Fruit fly (Drosophila melanogaster) whole organism, embryonic: Measurements from ENCODE around the gene CG17230.

Source experiments
- Ada2b ChIP-seq: fragments of 200-800 bp; sonication (Bioruptor generic); IDR thresholded peaks from 2 replicates; pipeline ENCODE4 v1.3.6; 2022; ENCODE audit warnings: missing biosample characterization, missing genetic modification characterization
- Atf-2 ChIP-seq: fragments of 200-800 bp; sonication (Bioruptor generic); optimal IDR thresholded peaks from 2 replicates; lab custom pipeline; 2016; ENCODE audit warnings: missing biosample characterization, missing genetic modification characterization
- CG10267 ChIP-seq: fragments of 200-800 bp; sonication (Bioruptor generic); optimal IDR thresholded peaks from 2 replicates; lab custom pipeline; 2018; ENCODE audit warnings: missing biosample characterization, mild to moderate bottlenecking, missing genetic modification characterization, moderate library complexity
- CG14014 ChIP-seq: fragments of 200-800 bp; sonication (Bioruptor generic); IDR thresholded peaks from 2 replicates; pipeline ENCODE4 v1.3.6; 2022; ENCODE audit warnings: missing biosample characterization, missing genetic modification characterization
- CG14710 ChIP-seq: fragments of 200-800 bp; sonication (Bioruptor generic); optimal IDR thresholded peaks from 3 replicates; lab custom pipeline; 2019; ENCODE audit warnings: missing biosample characterization, mild to moderate bottlenecking, missing genetic modification characterization, moderate library complexity
- CG14965 ChIP-seq: fragments of 200-800 bp; sonication (Bioruptor generic); optimal IDR thresholded peaks from 2 replicates; lab custom pipeline; 2016; ENCODE audit warnings: missing biosample characterization, missing genetic modification characterization, borderline replicate concordance
- CG15514 ChIP-seq: fragments of 200-800 bp; sonication (Bioruptor generic); optimal IDR thresholded peaks from 3 replicates; lab custom pipeline; 2017; ENCODE audit warnings: missing biosample characterization, missing genetic modification characterization, mild to moderate bottlenecking, moderate library complexity, missing genetic modification reagents
- CG1647 ChIP-seq: fragments of 200-800 bp; sonication (Bioruptor generic); optimal IDR thresholded peaks from 3 replicates; lab custom pipeline; 2016; ENCODE audit warnings: missing biosample characterization, missing genetic modification characterization
- CG2889 ChIP-seq: fragments of 200-800 bp; sonication (Bioruptor generic); IDR thresholded peaks from 3 replicates; pipeline ENCODE4 v1.3.6; 2022; ENCODE audit warnings: missing biosample characterization, missing genetic modification characterization
- CG32532 ChIP-seq: fragments of 200-800 bp; sonication (Bioruptor generic); IDR thresholded peaks from 2 replicates; pipeline ENCODE4 v1.3.6; 2022; ENCODE audit warnings: missing biosample characterization, missing genetic modification characterization
- CG34422 ChIP-seq: fragments of 200-800 bp; sonication (Bioruptor generic); IDR thresholded peaks from 3 replicates; pipeline ENCODE4 v1.3.6; 2022; ENCODE audit warnings: missing biosample characterization, missing genetic modification characterization
- CG3847 ChIP-seq: fragments of 200-800 bp; sonication (Bioruptor generic); IDR thresholded peaks from 2 replicates; pipeline ENCODE4 v1.3.6; 2022; ENCODE audit warnings: missing biosample characterization, missing genetic modification characterization
- CG4424 ChIP-seq: fragments of 200-800 bp; sonication (Bioruptor generic); optimal IDR thresholded peaks from 3 replicates; lab custom pipeline; 2016; ENCODE audit warnings: missing biosample characterization, missing genetic modification characterization
- CG4854 ChIP-seq: fragments of 200-800 bp; sonication (Bioruptor generic); optimal IDR thresholded peaks from 2 replicates; lab custom pipeline; 2016; ENCODE audit warnings: missing biosample characterization, missing genetic modification characterization, inconsistent platforms
- CG6175 ChIP-seq: fragments of 200-800 bp; sonication (Bioruptor generic); IDR thresholded peaks from 3 replicates; pipeline ENCODE4 v1.3.6; 2022; ENCODE audit warnings: missing biosample characterization, missing genetic modification characterization
- CG6254 ChIP-seq: fragments of 200-800 bp; sonication (Bioruptor generic); optimal IDR thresholded peaks from 3 replicates; lab custom pipeline; 2017; ENCODE audit warnings: mild to moderate bottlenecking, missing biosample characterization, missing genetic modification reagents, missing genetic modification characterization
- CG8290 ChIP-seq, 3 experiments: fragments of 200-800 bp; sonication (Bioruptor generic); optimal IDR thresholded peaks; 2 replicates each; lab custom pipeline; 2016 to 2019; ENCODE audit warnings: missing biosample characterization in 3 of 3, missing genetic modification characterization in 3 of 3, mild to moderate bottlenecking in 2 of 3, moderate library complexity in 1 of 3
- CTCF ChIP-seq: fragments of 200-800 bp; sonication (Bioruptor generic); optimal IDR thresholded peaks from 2 replicates; lab custom pipeline; 2017; ENCODE audit warnings: missing biosample characterization, mild to moderate bottlenecking, missing genetic modification characterization, moderate library complexity
- D19A ChIP-seq: fragments of 200-800 bp; optimal IDR thresholded peaks from 3 replicates; lab custom pipeline; 2019; ENCODE audit warnings: missing biosample characterization, mild to moderate bottlenecking, missing genetic modification characterization, moderate library complexity
- Dip3 ChIP-seq: fragments of 200-800 bp; sonication (Bioruptor generic); optimal IDR thresholded peaks from 3 replicates; lab custom pipeline; 2016; ENCODE audit warnings: missing biosample characterization, missing genetic modification characterization
- Fer1 ChIP-seq: fragments of 200-800 bp; sonication (Bioruptor generic); optimal IDR thresholded peaks from 2 replicates; lab custom pipeline; 2017; ENCODE audit warnings: missing biosample characterization, mild to moderate bottlenecking, missing genetic modification characterization
- HLHmδ ChIP-seq: fragments of 200-800 bp; sonication (Bioruptor generic); optimal IDR thresholded peaks from 2 replicates; lab custom pipeline; 2018; ENCODE audit warnings: missing biosample characterization, mild to moderate bottlenecking, missing genetic modification characterization, moderate library complexity
- MBD-R2 ChIP-seq: fragments of 200-800 bp; sonication (Bioruptor generic); IDR thresholded peaks from 2 replicates; pipeline ENCODE4 v1.3.6; 2022; ENCODE audit warnings: missing biosample characterization, missing genetic modification characterization
- Ptx1 ChIP-seq: fragments of 200-800 bp; sonication (Bioruptor generic); IDR thresholded peaks from 2 replicates; pipeline ENCODE4 v1.3.6; 2022; ENCODE audit warnings: missing biosample characterization, missing genetic modification characterization
- Sin3A ChIP-seq: fragments of >200 bp; optimal IDR thresholded peaks from 2 replicates; lab custom pipeline; 2018
- ac ChIP-seq: fragments of 200-800 bp; sonication (Bioruptor generic); optimal IDR thresholded peaks from 3 replicates; lab custom pipeline; 2017; ENCODE audit warnings: missing biosample characterization, mild to moderate bottlenecking, missing genetic modification characterization
- az2 ChIP-seq: fragments of 200-800 bp; sonication (Bioruptor generic); optimal IDR thresholded peaks from 3 replicates; lab custom pipeline; 2016; ENCODE audit warnings: missing biosample characterization, missing genetic modification characterization
- bbx ChIP-seq: fragments of 200-800 bp; sonication (Bioruptor generic); IDR thresholded peaks from 2 replicates; pipeline ENCODE4 v1.3.6; 2022; ENCODE audit warnings: missing biosample characterization, missing genetic modification characterization; ENCODE audit not compliant: partially characterized antibody
- bowl ChIP-seq: fragments of 200-800 bp; sonication (Bioruptor generic); IDR thresholded peaks from 2 replicates; pipeline ENCODE4 v1.3.6; 2022; ENCODE audit warnings: missing biosample characterization, missing genetic modification characterization
- caup ChIP-seq: fragments of 200-800 bp; sonication (Bioruptor generic); optimal IDR thresholded peaks from 3 replicates; lab custom pipeline; 2017; ENCODE audit warnings: missing biosample characterization, mild to moderate bottlenecking, missing genetic modification characterization, moderate library complexity; ENCODE audit not compliant: severe bottlenecking
- crc ChIP-seq: fragments of 200-800 bp; sonication (Bioruptor generic); optimal IDR thresholded peaks from 2 replicates; lab custom pipeline; 2016; ENCODE audit warnings: missing biosample characterization, missing genetic modification characterization
- cwo ChIP-seq: fragments of 200-800 bp; sonication (Bioruptor generic); optimal IDR thresholded peaks from 3 replicates; lab custom pipeline; 2017; ENCODE audit warnings: missing biosample characterization, missing genetic modification characterization, mild to moderate bottlenecking, moderate library complexity, missing genetic modification reagents
- exex ChIP-seq: fragments of 200-800 bp; sonication (Bioruptor generic); optimal IDR thresholded peaks from 4 replicates; lab custom pipeline; 2018; ENCODE audit warnings: missing biosample characterization, mild to moderate bottlenecking, missing genetic modification characterization, moderate library complexity
- fd3F ChIP-seq: fragments of 200-800 bp; sonication (Bioruptor generic); optimal IDR thresholded peaks from 2 replicates; lab custom pipeline; 2018; ENCODE audit warnings: missing biosample characterization, mild to moderate bottlenecking, missing genetic modification characterization, moderate library complexity
- grau ChIP-seq: fragments of 200-800 bp; optimal IDR thresholded peaks from 3 replicates; lab custom pipeline; 2019; ENCODE audit warnings: missing biosample characterization, mild to moderate bottlenecking, missing genetic modification characterization, moderate library complexity
- hb ChIP-seq: fragments of 200-800 bp; sonication (Bioruptor generic); IDR thresholded peaks from 3 replicates; pipeline ENCODE4 v1.3.6; 2022; ENCODE audit warnings: missing biosample characterization, missing genetic modification characterization; ENCODE audit not compliant: partially characterized antibody
- hbn ChIP-seq: fragments of 200-800 bp; sonication (Bioruptor generic); IDR thresholded peaks from 2 replicates; pipeline ENCODE4 v1.3.6; 2022; ENCODE audit warnings: missing biosample characterization, missing genetic modification characterization; ENCODE audit not compliant: partially characterized antibody
- klu ChIP-seq: fragments of 200-800 bp; sonication (Bioruptor generic); IDR thresholded peaks from 2 replicates; pipeline ENCODE4 v1.3.6; 2022; ENCODE audit warnings: missing biosample characterization, missing genetic modification characterization
- odd ChIP-seq: fragments of 200-800 bp; sonication (Bioruptor generic); optimal IDR thresholded peaks from 2 replicates; lab custom pipeline; 2017; ENCODE audit warnings: missing biosample characterization, mild to moderate bottlenecking, missing genetic modification characterization
- onecut ChIP-seq: fragments of 200-800 bp; sonication (Bioruptor generic); IDR thresholded peaks from 2 replicates; pipeline ENCODE4 v1.3.6; 2022; ENCODE audit warnings: missing biosample characterization, missing genetic modification characterization
- prd ChIP-seq, 3 experiments: fragments of >200 bp in 2 of 3; fragments of 200-800 bp in 1 of 3; sonication (Bioruptor generic) in 1 of 3; optimal IDR thresholded peaks in 2 of 3; IDR thresholded peaks in 1 of 3; 2 replicates in 2 of 3; 3 replicates in 1 of 3; pipeline versions ENCODE4 v1.3.6 to Lab custom; 2017 to 2022; ENCODE audit warnings: missing biosample characterization in 1 of 3, missing genetic modification characterization in 1 of 3
- run ChIP-seq: fragments of 200-800 bp; sonication (Bioruptor generic); optimal IDR thresholded peaks from 3 replicates; lab custom pipeline; 2018; ENCODE audit warnings: missing biosample characterization, mild to moderate bottlenecking, missing genetic modification characterization
- salm ChIP-seq: fragments of 200-800 bp; sonication (Bioruptor generic); optimal IDR thresholded peaks from 2 replicates; lab custom pipeline; 2018; ENCODE audit warnings: missing biosample characterization, mild to moderate bottlenecking, missing genetic modification characterization
- sc ChIP-seq, 3 experiments: fragments of >200 bp in 2 of 3; fragments of 200-800 bp in 1 of 3; sonication (Bioruptor generic) in 1 of 3; optimal IDR thresholded peaks; 2 replicates in 2 of 3; 3 replicates in 1 of 3; lab custom pipeline; 2017; ENCODE audit warnings: mild to moderate bottlenecking in 1 of 3, missing biosample characterization in 1 of 3, missing genetic modification characterization in 1 of 3, missing genetic modification reagents in 1 of 3
- sima ChIP-seq: fragments of 200-800 bp; sonication (Bioruptor generic); optimal IDR thresholded peaks from 2 replicates; lab custom pipeline; 2016; ENCODE audit warnings: missing biosample characterization, missing genetic modification characterization
- sisA ChIP-seq: fragments of 200-800 bp; sonication (Bioruptor generic); IDR thresholded peaks from 2 replicates; pipeline ENCODE4 v1.3.6; 2022; ENCODE audit warnings: missing biosample characterization, missing genetic modification characterization
- sob ChIP-seq: fragments of 200-800 bp; sonication (Bioruptor generic); IDR thresholded peaks from 2 replicates; pipeline ENCODE4 v1.3.6; 2022; ENCODE audit warnings: missing biosample characterization, missing genetic modification characterization
- tgo ChIP-seq: fragments of 200-800 bp; sonication (Bioruptor generic); IDR thresholded peaks from 3 replicates; pipeline ENCODE4 v1.3.6; 2022; ENCODE audit warnings: missing biosample characterization, missing genetic modification characterization
- twi ChIP-seq: fragments of 200-800 bp; optimal IDR thresholded peaks from 2 replicates; lab custom pipeline; 2019; ENCODE audit warnings: missing biosample characterization, mild to moderate bottlenecking, missing genetic modification characterization, moderate library complexity
- yki ChIP-seq: fragments of >200 bp; optimal IDR thresholded peaks from 3 replicates; lab custom pipeline; 2018

Gene CG17230

DNA sequence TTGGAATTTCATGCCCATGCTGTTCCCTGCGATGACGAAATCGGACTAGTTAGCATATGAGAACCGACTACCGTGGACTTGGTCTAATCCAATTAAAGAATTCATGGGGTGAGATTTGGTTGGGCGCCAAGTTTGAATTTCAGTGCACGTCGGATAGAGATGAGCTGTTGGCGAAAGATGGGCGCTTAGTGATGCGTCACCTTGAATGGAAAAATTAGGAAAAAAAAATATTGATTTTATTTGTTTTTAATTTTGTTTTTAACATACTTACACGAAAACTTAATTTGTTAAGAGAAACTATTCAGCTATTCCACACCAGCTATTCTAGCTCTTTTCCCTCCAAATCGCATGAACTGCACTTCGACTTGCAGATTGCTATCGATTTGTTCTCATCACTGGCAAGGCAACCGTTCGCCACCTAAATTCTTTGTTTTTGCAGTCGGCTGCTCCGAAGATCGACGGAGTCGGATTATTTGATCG lies 15.9 kb upstream of the CG17230 start, which contains the start of the genes ninaG and Sptz (continued):
- peak; percentile 92 for TF ChIP-seq CG2889 (GFP tag; lab: Robert Waterston, UW)
- peak; percentile 96 for TF ChIP-seq tgo (GFP tag; lab: Robert Waterston, UW)
- no peak for TF ChIP-seq sc (optimal IDR thresholded peaks at IDR 0.05; lab: Kevin White, UChicago)
- TF ChIP-seq sc (GFP tag; optimal IDR thresholded peaks at IDR 0.05; lab: Kevin White, UChicago), result peak; percentile 81
- TF ChIP-seq D19A (tag; lab: Kevin White, UChicago), result no peak
- TF ChIP-seq crc (GFP tag; lab: Kevin White, UChicago), result peak; percentile 82
- peak; percentile 96 for TF ChIP-seq Dip3 (GFP tag; lab: Kevin White, UChicago)
- TF ChIP-seq Fer1 (GFP tag; lab: Kevin White, UChicago), result no peak
- TF ChIP-seq hbn (GFP tag; lab: Robert Waterston, UW), result peak; percentile 34; the same call in 1 of the 2 replicates
- peak; percentile 96 for TF ChIP-seq az2 (GFP tag; lab: Kevin White, UChicago)
- TF ChIP-seq grau (tag; lab: Kevin White, UChicago), result peak; percentile 89
- TF ChIP-seq odd, result peak; percentile 81
- TF ChIP-seq CG10267 (tag; lab: Kevin White, UChicago), result peak; percentile 88
- TF ChIP-seq CG1647 (GFP tag; lab: Kevin White, UChicago), result peak; percentile 95
- peak; percentile 97 for TF ChIP-seq sob
- TF ChIP-seq Sin3A (lab: Kevin White, UChicago), result peak; percentile 83
- TF ChIP-seq CG6254, result peak; percentile 66
- peak; percentile 97 for TF ChIP-seq CG34422
- peak; percentile 84 for TF ChIP-seq caup (GFP tag; lab: Kevin White, UChicago)
- peak; percentile 89 for TF ChIP-seq CG6175
- peak; percentile 95 for TF ChIP-seq Ada2b (GFP tag; lab: Robert Waterston, UW)
- no peak for TF ChIP-seq bbx (GFP tag; lab: Robert Waterston, UW)
- no peak for TF ChIP-seq hb (GFP tag; lab: Robert Waterston, UW)
- TF ChIP-seq CTCF (GFP tag; lab: Kevin White, UChicago), result no peak
- peak; percentile 91 for TF ChIP-seq Atf-2 (GFP tag; lab: Kevin White, UChicago)
- no peak for TF ChIP-seq HLHmδ
- no peak for TF ChIP-seq CG4854 (GFP tag; lab: Kevin White, UChicago)
- TF ChIP-seq ac (GFP tag; lab: Kevin White, UChicago), result peak; percentile 53
- TF ChIP-seq CG15514 (GFP tag; lab: Kevin White, UChicago), result peak; percentile 93
- peak; percentile 95 for TF ChIP-seq CG4424
- peak; percentile 93 for TF ChIP-seq CG14710 (tag; lab: Kevin White, UChicago)
- TF ChIP-seq fd3F (GFP tag; lab: Kevin White, UChicago), result peak; percentile 86
- no peak for TF ChIP-seq prd (optimal IDR thresholded peaks at IDR 0.05; lab: Kevin White, UChicago)
- peak; percentile 99 for TF ChIP-seq prd (GFP tag; IDR thresholded peaks at IDR 0.05; lab: Robert Waterston, UW)
- TF ChIP-seq CG3847 (GFP tag; lab: Robert Waterston, UW), result peak; percentile 95
- peak; percentile 80 for TF ChIP-seq bowl (GFP tag; lab: Robert Waterston, UW)
- TF ChIP-seq cwo (GFP tag; lab: Kevin White, UChicago), result peak; percentile 78
- peak; percentile 31 for TF ChIP-seq CG14965
- no peak for TF ChIP-seq exex
- TF ChIP-seq MBD-R2 (GFP tag; lab: Robert Waterston, UW), result peak; percentile 98
- peak; percentile 94 for TF ChIP-seq klu (GFP tag; lab: Robert Waterston, UW)
- TF ChIP-seq CG32532 (GFP tag; lab: Robert Waterston, UW), result peak; percentile 95
- TF ChIP-seq onecut (GFP tag; lab: Robert Waterston, UW), result no peak; the same call in 1 of the 2 replicates
- TF ChIP-seq Ptx1 (GFP tag; lab: Robert Waterston, UW), result peak; percentile 98
- no peak for TF ChIP-seq yki (lab: Kevin White, UChicago)
- TF ChIP-seq sima (GFP tag; lab: Kevin White, UChicago), result peak; percentile 79
- peak; percentile 91 for TF ChIP-seq CG14014 (GFP tag; lab: Robert Waterston, UW)
- peak; percentile 63 for TF ChIP-seq run (tag; lab: Kevin White, UChicago)
- no peak for TF ChIP-seq twi (tag; lab: Kevin White, UChicago)
- TF ChIP-seq sisA, result peak; percentile 96
- no peak for TF ChIP-seq CG8290 (GFP tag; optimal IDR thresholded peaks at IDR 0.05; lab: Kevin White, UChicago)
- peak in 1 of 2 experiments; percentile 46 for TF ChIP-seq CG8290 (tag; optimal IDR thresholded peaks at IDR 0.05; lab: Kevin White, UChicago)
- TF ChIP-seq salm, result peak; percentile 62
